Fruit fly (Drosophila melanogaster): ENCODE results near the gene CG8188.

The CG8188 gene

dm6 chrX:17737812-17738473 lies 35.1 kb upstream of the CG8188 start (continued):
- TF ChIP-seq CG10462 (GFP tag; optimal IDR thresholded peaks at IDR 0.05) (no peak), CG10431 (GFP tag; optimal IDR thresholded peaks at IDR 0.05) (no peak), peb (GFP tag; IDR thresholded peaks at IDR 0.05) (peak; percentile 11; the same call in 1 of the 2 replicates), CG16779 (GFP tag; IDR thresholded peaks at IDR 0.05) (no peak), lov (optimal IDR thresholded peaks at IDR 0.05) (no peak), lov (GFP tag; IDR thresholded peaks at IDR 0.05) (peak; percentile 63; the same call in 2 of the 3 replicates), CG31388 (GFP tag; optimal IDR thresholded peaks at IDR 0.05) (no peak), nom (GFP tag; optimal IDR thresholded peaks at IDR 0.05) (no peak), Jarid2 (GFP tag; optimal IDR thresholded peaks at IDR 0.05) (peak; percentile 79), rib (GFP tag; IDR thresholded peaks at IDR 0.05) (no peak), lbe (GFP tag; optimal IDR thresholded peaks at IDR 0.05) (no peak), bcd (GFP tag; optimal IDR thresholded peaks at IDR 0.05) (peak; percentile 57), Adf1 (GFP tag; IDR thresholded peaks at IDR 0.05) (peak; percentile 75), CG11398 (GFP tag; optimal IDR thresholded peaks at IDR 0.05) (no peak), Ravus (GFP tag; IDR thresholded peaks at IDR 0.05) (no peak), CG10321 (GFP tag; IDR thresholded peaks at IDR 0.05) (no peak), CG11247 (GFP tag; IDR thresholded peaks at IDR 0.05) (0 out of 2 replicates have a peak, but pooled peaks have one; percentile 35), org-1 (GFP tag; optimal IDR thresholded peaks at IDR 0.05) (peak; percentile 38), stc (GFP tag; IDR thresholded peaks at IDR 0.05) (peak; percentile 58; the same call in 1 of the 2 replicates), bigmax (GFP tag; optimal IDR thresholded peaks at IDR 0.05) (no peak), gt (GFP tag; IDR thresholded peaks at IDR 0.05) (no peak), Elba2 (GFP tag; optimal IDR thresholded peaks at IDR 0.05) (no peak), Rx (GFP tag; IDR thresholded peaks at IDR 0.05) (peak; percentile 33; the same call in 1 of the 2 replicates), CG3281 (GFP tag; optimal IDR thresholded peaks at IDR 0.05) (peak; percentile 19), dmrt99B (tag; optimal IDR thresholded peaks at IDR 0.05) (peak; percentile 72), Pdp1 (GFP tag; optimal IDR thresholded peaks at IDR 0.05) (peak in 1 of 2 experiments; percentile 36), BEAF-32 (GFP tag; optimal IDR thresholded peaks at IDR 0.05) (peak; percentile 93), Trl (optimal IDR thresholded peaks at IDR 0.05) (peak; percentile 28 to 54), Trl (GFP tag; optimal IDR thresholded peaks at IDR 0.05) (peak; percentile 49), CG9727 (GFP tag; optimal IDR thresholded peaks at IDR 0.05) (peak; percentile 51), ato (GFP tag; IDR thresholded peaks at IDR 0.05; ENCODE audit: partially characterized antibody) (peak; percentile 88), CG2199 (GFP tag; IDR thresholded peaks at IDR 0.05) (no peak), pzg (GFP tag; optimal IDR thresholded peaks at IDR 0.05) (peak; percentile 71), Hmr (GFP tag; optimal IDR thresholded peaks at IDR 0.05) (peak; percentile 57), CG14860 (GFP tag; IDR thresholded peaks at IDR 0.05; ENCODE audit: partially characterized antibody) (peak; percentile 89), tin (GFP tag; optimal IDR thresholded peaks at IDR 0.05) (peak; percentile 19), ttk (GFP tag; IDR thresholded peaks at IDR 0.05) (0 out of 2 replicates have a peak, but pooled peaks have one; percentile 13), CG32532 (GFP tag; IDR thresholded peaks at IDR 0.05) (peak; percentile 68; the same call in 1 of the 2 replicates), unpg (GFP tag; optimal IDR thresholded peaks at IDR 0.05) (peak; percentile 67), lmd (GFP tag; IDR thresholded peaks at IDR 0.05) (peak; percentile 47; the same call in 1 of the 2 replicates), hth (optimal IDR thresholded peaks at IDR 0.05) (no peak), kah (GFP tag; optimal IDR thresholded peaks at IDR 0.05) (peak; percentile 27), Hand (GFP tag; optimal IDR thresholded peaks at IDR 0.05) (no peak), CG10267 (tag; optimal IDR thresholded peaks at IDR 0.05) (peak; percentile 73), trh (GFP tag; optimal IDR thresholded peaks at IDR 0.05) (no peak), pum (GFP tag; optimal IDR thresholded peaks at IDR 0.05) (no peak), CG17612 (GFP tag; IDR thresholded peaks at IDR 0.05) (no peak), fru (optimal IDR thresholded peaks at IDR 0.05) (no peak), CG15269 (tag; optimal IDR thresholded peaks at IDR 0.05) (peak; percentile 74), CG18476 (GFP tag; optimal IDR thresholded peaks at IDR 0.05) (peak; percentile 7), Lhr (GFP tag; optimal IDR thresholded peaks at IDR 0.05) (peak; percentile 13)
